Worm (Caenorhabditis elegans) whole organism, late embryonic: ENCODE results near the gene sup-18.

ENCODE experiments used
- C38D4.7 ChIP-seq: fragments of 200-800 bp; sonication (Bioruptor generic); optimal IDR thresholded peaks from 2 replicates; lab custom pipeline; 2018; ENCODE audit warnings: mild to moderate bottlenecking, missing genetic modification characterization, moderate library complexity, missing compliant biosample characterization
- K02D7.2 ChIP-seq: sonication (generic microtip); optimal IDR thresholded peaks from 2 replicates; lab custom pipeline; 2017; ENCODE audit warnings: mild to moderate bottlenecking, missing genetic modification characterization, missing compliant biosample characterization
- T23F11.4 ChIP-seq: fragments of 200-800 bp; sonication (Bioruptor generic); optimal IDR thresholded peaks from 2 replicates; lab custom pipeline; 2018; ENCODE audit warnings: mild to moderate bottlenecking, missing genetic modification characterization, missing compliant biosample characterization
- Y22D7AL.16 ChIP-seq: sonication (generic microtip); optimal IDR thresholded peaks from 2 replicates; lab custom pipeline; 2016; ENCODE audit warnings: missing genetic modification characterization, missing compliant biosample characterization
- ahr-1 ChIP-seq: sonication (generic microtip); optimal IDR thresholded peaks from 2 replicates; lab custom pipeline; 2016; ENCODE audit warnings: missing genetic modification characterization, missing compliant biosample characterization
- ceh-19 ChIP-seq: fragments of 200-800 bp; sonication (Bioruptor generic); optimal IDR thresholded peaks from 2 replicates; lab custom pipeline; 2018; ENCODE audit warnings: mild to moderate bottlenecking, missing genetic modification characterization, missing compliant biosample characterization
- ceh-2 ChIP-seq: sonication (generic microtip); optimal IDR thresholded peaks from 2 replicates; lab custom pipeline; 2016; ENCODE audit warnings: missing genotype, missing genetic modification characterization, missing compliant biosample characterization
- ceh-30 ChIP-seq: fragments of 150-350 bp; optimal IDR thresholded peaks from 2 replicates; lab custom pipeline; 2014; ENCODE audit warnings: missing biosample characterization, missing genetic modification characterization
- ceh-45 ChIP-seq: fragments of 200-800 bp; sonication (Bioruptor generic); IDR thresholded peaks from 2 replicates; pipeline ENCODE4 v1.3.6; 2022; ENCODE audit warnings: missing genetic modification reagents, missing genetic modification characterization, missing compliant biosample characterization
- ceh-48 ChIP-seq: sonication (generic microtip); optimal IDR thresholded peaks from 2 replicates; lab custom pipeline; 2016; ENCODE audit warnings: missing genetic modification characterization, inconsistent platforms, missing compliant biosample characterization
- ceh-6 ChIP-seq: fragments of 200-800 bp; sonication (Bioruptor generic); optimal IDR thresholded peaks from 2 replicates; lab custom pipeline; 2018; ENCODE audit warnings: mild to moderate bottlenecking, missing genetic modification characterization, missing compliant biosample characterization
- che-1 ChIP-seq: sonication (generic microtip); optimal IDR thresholded peaks from 2 replicates; lab custom pipeline; 2016; ENCODE audit warnings: mild to moderate bottlenecking, missing genetic modification characterization, missing compliant biosample characterization
- dmd-4 ChIP-seq: sonication (generic microtip); optimal IDR thresholded peaks from 2 replicates; lab custom pipeline; 2016; ENCODE audit warnings: borderline replicate concordance, missing genetic modification characterization, missing compliant biosample characterization
- dve-1 ChIP-seq: sonication (generic microtip); optimal IDR thresholded peaks from 2 replicates; lab custom pipeline; 2017; ENCODE audit warnings: antibody characterized with exemption, mild to moderate bottlenecking, missing genetic modification characterization, missing compliant biosample characterization
- elt-2 ChIP-seq: sonication (generic microtip); optimal IDR thresholded peaks from 2 replicates; lab custom pipeline; 2016; ENCODE audit warnings: missing genetic modification reagents, missing genetic modification characterization, missing compliant biosample characterization
- eyg-1 ChIP-seq: sonication (generic microtip); optimal IDR thresholded peaks from 2 replicates; lab custom pipeline; 2016; ENCODE audit warnings: missing genotype, missing genetic modification characterization, missing compliant biosample characterization
- fax-1 ChIP-seq: sonication (generic microtip); optimal IDR thresholded peaks from 2 replicates; lab custom pipeline; 2016; ENCODE audit warnings: missing genotype, missing genetic modification characterization, missing compliant biosample characterization
- fkh-6 ChIP-seq: sonication (generic microtip); optimal IDR thresholded peaks from 2 replicates; lab custom pipeline; 2016; ENCODE audit warnings: missing genetic modification characterization, missing compliant biosample characterization
- gmeb-2 ChIP-seq: sonication (generic microtip); optimal IDR thresholded peaks from 2 replicates; lab custom pipeline; 2016; ENCODE audit warnings: missing genetic modification characterization, inconsistent platforms, missing compliant biosample characterization
- hlh-6 ChIP-seq: sonication (generic microtip); optimal IDR thresholded peaks from 2 replicates; lab custom pipeline; 2016; ENCODE audit warnings: missing genotype, missing genetic modification characterization, missing compliant biosample characterization
- lim-6 ChIP-seq: sonication (generic microtip); optimal IDR thresholded peaks from 2 replicates; lab custom pipeline; 2016; ENCODE audit warnings: missing genetic modification characterization, missing compliant biosample characterization
- lin-11 ChIP-seq: fragments of 200-800 bp; sonication (Bioruptor generic); optimal IDR thresholded peaks from 2 replicates; lab custom pipeline; 2018; ENCODE audit warnings: mild to moderate bottlenecking, missing genetic modification characterization, missing compliant biosample characterization
- madf-2 ChIP-seq: sonication (generic microtip); optimal IDR thresholded peaks from 2 replicates; lab custom pipeline; 2017; ENCODE audit warnings: missing genetic modification characterization, missing compliant biosample characterization
- nfya-1 ChIP-seq: sonication (generic microtip); optimal IDR thresholded peaks from 2 replicates; lab custom pipeline; 2017; ENCODE audit warnings: missing genetic modification characterization, mild to moderate bottlenecking, missing compliant biosample characterization, antibody characterized with exemption, moderate library complexity
- pat-9 ChIP-seq: fragments of 200-800 bp; sonication (Bioruptor generic); optimal IDR thresholded peaks from 2 replicates; lab custom pipeline; 2018; ENCODE audit warnings: mild to moderate bottlenecking, missing genetic modification characterization, moderate library complexity, missing compliant biosample characterization
- pqm-1 ChIP-seq: sonication (generic microtip); optimal IDR thresholded peaks from 2 replicates; lab custom pipeline; 2016; ENCODE audit warnings: missing genetic modification characterization, missing compliant biosample characterization
- ref-2 ChIP-seq: sonication (generic microtip); optimal IDR thresholded peaks from 2 replicates; lab custom pipeline; 2016; ENCODE audit warnings: missing genetic modification characterization, missing compliant biosample characterization
- rnt-1 ChIP-seq: sonication (generic microtip); optimal IDR thresholded peaks from 2 replicates; lab custom pipeline; 2016; ENCODE audit warnings: missing genetic modification characterization, missing compliant biosample characterization
- sox-4 ChIP-seq: sonication (generic microtip); optimal IDR thresholded peaks from 2 replicates; lab custom pipeline; 2017; ENCODE audit warnings: mild to moderate bottlenecking, missing genetic modification characterization, inconsistent platforms, missing compliant biosample characterization
- syd-9 ChIP-seq: sonication (generic microtip); optimal IDR thresholded peaks from 2 replicates; lab custom pipeline; 2016; ENCODE audit warnings: mild to moderate bottlenecking, missing genetic modification characterization, moderate library complexity, missing compliant biosample characterization
- ttx-3 ChIP-seq: sonication (generic microtip); optimal IDR thresholded peaks from 2 replicates; lab custom pipeline; 2016; ENCODE audit warnings: missing genetic modification reagents, missing genetic modification characterization, missing compliant biosample characterization
- unc-3 ChIP-seq, 2 experiments: fragments of 200-800 bp in 1 of 2; sonication (Bioruptor generic) in 1 of 2; sonication (generic microtip) in 1 of 2; conservative IDR thresholded peaks in 1 of 2; optimal IDR thresholded peaks in 1 of 2; 2 replicates each; pipeline versions ENCODE4 v1.3.6 to Lab custom; 2016 to 2022; ENCODE audit warnings: missing compliant biosample characterization in 2 of 2, missing genetic modification characterization in 2 of 2, missing genetic modification reagents in 1 of 2
- unc-42 ChIP-seq: sonication (generic microtip); optimal IDR thresholded peaks from 2 replicates; lab custom pipeline; 2016; ENCODE audit warnings: missing genotype, missing genetic modification characterization, missing compliant biosample characterization
- unc-55 ChIP-seq: sonication (generic microtip); optimal IDR thresholded peaks from 2 replicates; lab custom pipeline; 2017; ENCODE audit warnings: missing biosample characterization, missing genetic modification reagents, missing genetic modification characterization
- unc-86 ChIP-seq: sonication (generic microtip); optimal IDR thresholded peaks from 2 replicates; lab custom pipeline; 2016; ENCODE audit warnings: missing genetic modification characterization, missing compliant biosample characterization
- zip-5 ChIP-seq: sonication (generic microtip); optimal IDR thresholded peaks from 2 replicates; lab custom pipeline; 2016; ENCODE audit warnings: missing genetic modification characterization, missing compliant biosample characterization

Gene sup-18

ce11 chrIII:7866189-7866588, 12.5 kb downstream of the sup-18 start, which contains the start of gene cup-4:
TSS of gene cup-4 (plus strand) at chrIII:7866489.
- TF ChIP-seq dmd-4 (tag; lab: Kevin White, UChicago) = no peak
- TF ChIP-seq K02D7.2 (tag; lab: Kevin White, UChicago) = no peak
- TF ChIP-seq dve-1 = no peak
- TF ChIP-seq sox-4 (tag; lab: Kevin White, UChicago) = no peak
- TF ChIP-seq zip-5 = no peak
- no peak for TF ChIP-seq unc-55 (GFP tag; lab: Kevin White, UChicago)
- TF ChIP-seq unc-86 (tag; lab: Kevin White, UChicago) = no peak
- no peak for TF ChIP-seq fkh-6 (tag; lab: Kevin White, UChicago)
- no peak for TF ChIP-seq ceh-48 (tag; lab: Kevin White, UChicago)
- TF ChIP-seq ahr-1 (tag; lab: Kevin White, UChicago) = no peak

ce11 chrIII:7865238-7865761, 13.4 kb downstream of the sup-18 start, which contains the start of gene slc-17.3:
TSS of gene slc-17.3 (minus strand) at chrIII:7865288.
- no peak for TF ChIP-seq elt-2 (tag; lab: Kevin White, UChicago)
- no peak for TF ChIP-seq ttx-3 (tag; lab: Kevin White, UChicago)
- no peak for TF ChIP-seq T23F11.4 (GFP tag; lab: Kevin White, UChicago)
- no peak for TF ChIP-seq gmeb-2
- TF ChIP-seq ceh-30 = no peak
- TF ChIP-seq lim-6 (tag; lab: Kevin White, UChicago) = no peak
- TF ChIP-seq ceh-45 (GFP tag; lab: Robert Waterston, UW) = no peak
- TF ChIP-seq ceh-6 (GFP tag; lab: Kevin White, UChicago) = no peak
- TF ChIP-seq unc-3 (GFP tag; conservative IDR thresholded peaks at IDR 0.05; lab: Robert Waterston, UW) = no peak
- TF ChIP-seq unc-3 (tag; optimal IDR thresholded peaks at IDR 0.05; lab: Kevin White, UChicago) = no peak
- TF ChIP-seq rnt-1 = no peak
- no peak for TF ChIP-seq hlh-6 (tag; lab: Kevin White, UChicago)

ce11 chrIII:7861535-7862120, 17.1 kb downstream of the sup-18 start, which contains the start of gene snr-5:
TSS of gene snr-5 (plus strand) at chrIII:7862070.
- TF ChIP-seq unc-42 = peak; percentile 11
- no peak for TF ChIP-seq C38D4.7 (GFP tag; lab: Kevin White, UChicago)
- TF ChIP-seq, all 69 proteins: peak for 1

ce11 chrIII:7860885-7861284, 17.8 kb downstream of the sup-18 start, which contains the start of gene cuc-1:
TSS of gene cuc-1 (minus strand) at chrIII:7860985.
- TF ChIP-seq ahr-1 (tag; lab: Kevin White, UChicago) (no peak), madf-2 (no peak), syd-9 (tag; lab: Kevin White, UChicago) (no peak), C38D4.7 (GFP tag; lab: Kevin White, UChicago) (no peak), K02D7.2 (tag; lab: Kevin White, UChicago) (no peak), pqm-1 (no peak), pat-9 (tag; lab: Kevin White, UChicago) (no peak), lin-11 (tag; lab: Kevin White, UChicago) (no peak), unc-3 (GFP tag; conservative IDR thresholded peaks at IDR 0.05; lab: Robert Waterston, UW) (no peak), unc-3 (tag; optimal IDR thresholded peaks at IDR 0.05; lab: Kevin White, UChicago) (no peak), fax-1 (no peak), eyg-1 (no peak), ceh-45 (GFP tag; lab: Robert Waterston, UW) (no peak), ceh-19 (no peak), nfya-1 (tag; lab: Kevin White, UChicago) (no peak), elt-2 (tag; lab: Kevin White, UChicago) (no peak), dve-1 (no peak), che-1 (tag; lab: Kevin White, UChicago) (no peak), ceh-2 (tag; lab: Kevin White, UChicago) (no peak), ref-2 (no peak), Y22D7AL.16 (tag; lab: Kevin White, UChicago) (no peak)
